Fruit fly (Drosophila melanogaster) whole organism, prepupa: ENCODE data around the gene ci.

Experiments used
- Blimp-1 ChIP-seq: fragments of 200-800 bp; sonication (Bioruptor generic); optimal IDR thresholded peaks from 3 replicates; lab custom pipeline; 2017; ENCODE audit warnings: missing biosample characterization, missing genetic modification characterization, mild to moderate bottlenecking, moderate library complexity, missing genetic modification reagents
- CG10631 ChIP-seq: fragments of 200-800 bp; sonication (Bioruptor generic); optimal IDR thresholded peaks from 2 replicates; lab custom pipeline; 2016; ENCODE audit warnings: missing biosample characterization, missing genetic modification characterization
- CG10669 ChIP-seq: fragments of 200-800 bp; sonication (Bioruptor generic); optimal IDR thresholded peaks from 3 replicates; lab custom pipeline; 2018; ENCODE audit warnings: missing biosample characterization, mild to moderate bottlenecking, missing genetic modification characterization, moderate library complexity
- CG11762 ChIP-seq: fragments of 200-800 bp; sonication (Bioruptor generic); optimal IDR thresholded peaks from 3 replicates; lab custom pipeline; 2016; ENCODE audit warnings: missing biosample characterization, missing genetic modification characterization; ENCODE audit not compliant: insufficient read depth
- CG11902 ChIP-seq: fragments of 200-800 bp; sonication (Bioruptor generic); optimal IDR thresholded peaks from 3 replicates; lab custom pipeline; 2016; ENCODE audit warnings: missing biosample characterization, missing genetic modification characterization
- CG1621 ChIP-seq: fragments of 200-800 bp; sonication (Bioruptor generic); optimal IDR thresholded peaks from 3 replicates; lab custom pipeline; 2018; ENCODE audit warnings: missing biosample characterization, mild to moderate bottlenecking, missing genetic modification characterization
- CG16779 ChIP-seq: fragments of 200-800 bp; sonication (Bioruptor generic); optimal IDR thresholded peaks from 3 replicates; lab custom pipeline; 2017; ENCODE audit warnings: missing biosample characterization, mild to moderate bottlenecking, missing genetic modification characterization
- CG31627 ChIP-seq: fragments of 200-800 bp; sonication (Bioruptor generic); optimal IDR thresholded peaks from 3 replicates; lab custom pipeline; 2016; ENCODE audit warnings: missing biosample characterization, missing genetic modification characterization
- CG32006 ChIP-seq: fragments of 200-800 bp; sonication (Bioruptor generic); optimal IDR thresholded peaks from 3 replicates; lab custom pipeline; 2017; ENCODE audit warnings: missing biosample characterization, mild to moderate bottlenecking, missing genetic modification characterization
- CG34406 ChIP-seq: fragments of 200-800 bp; sonication (Bioruptor generic); optimal IDR thresholded peaks from 3 replicates; lab custom pipeline; 2016; ENCODE audit warnings: missing biosample characterization, missing genetic modification characterization
- CG4318 ChIP-seq: fragments of 200-800 bp; sonication (Bioruptor generic); optimal IDR thresholded peaks from 3 replicates; lab custom pipeline; 2017; ENCODE audit warnings: missing biosample characterization, mild to moderate bottlenecking, missing genetic modification characterization
- CG6163 ChIP-seq: fragments of 200-800 bp; sonication (Bioruptor generic); IDR thresholded peaks from 3 replicates; pipeline ENCODE4 v1.3.6; 2022; ENCODE audit warnings: missing biosample characterization, missing genetic modification characterization
- CG6276 ChIP-seq: fragments of 200-800 bp; sonication (Bioruptor generic); optimal IDR thresholded peaks from 2 replicates; lab custom pipeline; 2017; ENCODE audit warnings: missing biosample characterization, mild to moderate bottlenecking, missing genetic modification characterization
- CG7368 ChIP-seq: fragments of 200-800 bp; sonication (Bioruptor generic); optimal IDR thresholded peaks from 3 replicates; lab custom pipeline; 2016; ENCODE audit warnings: missing biosample characterization, missing genetic modification characterization
- CG8119 ChIP-seq: fragments of 200-800 bp; sonication (Bioruptor generic); IDR thresholded peaks from 3 replicates; pipeline ENCODE4 v1.3.6; 2022; ENCODE audit warnings: missing biosample characterization, missing genetic modification characterization
- CG9139 ChIP-seq: fragments of 200-800 bp; sonication (Bioruptor generic); optimal IDR thresholded peaks from 3 replicates; lab custom pipeline; 2017; ENCODE audit warnings: missing biosample characterization, mild to moderate bottlenecking, missing genetic modification characterization
- Eip78C ChIP-seq: fragments of 200-800 bp; sonication (Bioruptor generic); peaks from one replicate; lab custom pipeline; 2016; ENCODE audit warnings: missing biosample characterization, missing genetic modification characterization
- Hr4 ChIP-seq: fragments of 200-800 bp; sonication (Bioruptor generic); optimal IDR thresholded peaks from 3 replicates; lab custom pipeline; 2016; ENCODE audit warnings: missing biosample characterization, missing genetic modification characterization
- Met ChIP-seq: fragments of 200-800 bp; sonication (Bioruptor generic); optimal IDR thresholded peaks from 3 replicates; lab custom pipeline; 2016; ENCODE audit warnings: missing biosample characterization, missing genetic modification characterization
- Smox ChIP-seq: fragments of 200-800 bp; sonication (Bioruptor generic); optimal IDR thresholded peaks from 3 replicates; lab custom pipeline; 2016; ENCODE audit warnings: missing biosample characterization, missing genetic modification characterization
- Sox102F ChIP-seq: fragments of 200-800 bp; sonication (Bioruptor generic); optimal IDR thresholded peaks from 2 replicates; lab custom pipeline; 2016; ENCODE audit warnings: missing biosample characterization, mild to moderate bottlenecking, missing genetic modification characterization
- Sox14 ChIP-seq: fragments of 200-800 bp; sonication (Bioruptor generic); optimal IDR thresholded peaks from 3 replicates; lab custom pipeline; 2016; ENCODE audit warnings: missing biosample characterization, missing genetic modification characterization
- Sox15 ChIP-seq: fragments of 200-800 bp; sonication (Bioruptor generic); optimal IDR thresholded peaks from 3 replicates; lab custom pipeline; 2016; ENCODE audit warnings: missing biosample characterization, missing genetic modification characterization
- acj6 ChIP-seq: fragments of 200-800 bp; sonication (Bioruptor generic); optimal IDR thresholded peaks from 3 replicates; lab custom pipeline; 2016; ENCODE audit warnings: missing biosample characterization, missing genetic modification characterization
- dac ChIP-seq: fragments of 200-800 bp; sonication (Bioruptor generic); optimal IDR thresholded peaks from 2 replicates; lab custom pipeline; 2017; ENCODE audit warnings: missing biosample characterization, mild to moderate bottlenecking, missing genetic modification characterization
- dsx ChIP-seq: fragments of 200-800 bp; optimal IDR thresholded peaks from 3 replicates; lab custom pipeline; 2019; ENCODE audit warnings: missing biosample characterization, mild to moderate bottlenecking, missing genetic modification characterization, moderate library complexity; ENCODE audit not compliant: poor library complexity, severe bottlenecking
- eg ChIP-seq: fragments of 200-800 bp; sonication (Bioruptor generic); IDR thresholded peaks from 3 replicates; pipeline ENCODE4 v1.3.6; 2022; ENCODE audit warnings: missing biosample characterization, missing genetic modification characterization
- esn ChIP-seq: fragments of 200-800 bp; sonication (Bioruptor generic); optimal IDR thresholded peaks from 2 replicates; lab custom pipeline; 2016; ENCODE audit warnings: missing biosample characterization, mild to moderate bottlenecking, missing genetic modification characterization, moderate library complexity
- fkh ChIP-seq: fragments of 200-800 bp; sonication (Bioruptor generic); optimal IDR thresholded peaks from 3 replicates; lab custom pipeline; 2017; ENCODE audit warnings: missing biosample characterization, mild to moderate bottlenecking, missing genetic modification characterization, moderate library complexity
- lz ChIP-seq: fragments of 200-800 bp; sonication (Bioruptor generic); optimal IDR thresholded peaks from 3 replicates; lab custom pipeline; 2016; ENCODE audit warnings: missing biosample characterization, missing genetic modification characterization
- net ChIP-seq: fragments of 200-800 bp; sonication (Bioruptor generic); optimal IDR thresholded peaks from 3 replicates; lab custom pipeline; 2016; ENCODE audit warnings: missing biosample characterization, missing genetic modification characterization
- pdm3 ChIP-seq: fragments of 200-800 bp; sonication (Bioruptor generic); optimal IDR thresholded peaks from 3 replicates; lab custom pipeline; 2016; ENCODE audit warnings: missing biosample characterization, missing genetic modification characterization
- salr ChIP-seq, 2 experiments: fragments of 200-800 bp; sonication (Bioruptor generic); optimal IDR thresholded peaks; 3 replicates each; lab custom pipeline; 2016 to 2018; ENCODE audit warnings: missing biosample characterization in 2 of 2, missing genetic modification characterization in 2 of 2, mild to moderate bottlenecking in 1 of 2
- topi ChIP-seq: fragments of 200-800 bp; sonication (Bioruptor generic); optimal IDR thresholded peaks from 3 replicates; lab custom pipeline; 2016; ENCODE audit warnings: missing biosample characterization, missing genetic modification characterization

The ci gene

dm6 chr4:89709-90108 lies 32.9 kb upstream of the ci start:
- no peak for TF ChIP-seq Hr4 (GFP tag; lab: Kevin White, UChicago)

DNA sequence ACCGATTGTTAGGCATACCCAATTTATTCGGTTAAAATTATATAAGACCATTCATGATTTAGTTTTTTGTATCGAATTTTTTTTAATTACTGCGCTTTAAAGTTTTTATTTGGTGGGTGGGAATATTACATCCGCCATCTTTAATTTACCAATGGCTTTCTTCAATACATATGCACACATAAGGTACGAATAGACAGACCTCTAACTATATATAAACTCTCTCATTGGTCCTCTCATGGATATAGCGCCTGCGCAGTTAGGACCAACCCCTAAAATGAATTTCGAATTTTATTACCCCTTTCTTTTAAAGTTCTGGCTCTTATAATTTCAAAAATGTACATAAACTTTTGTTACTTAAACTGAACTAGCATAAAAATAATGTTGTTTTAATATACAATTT lies 30.4 kb upstream of the ci start:
- TF ChIP-seq fkh (GFP tag; lab: Kevin White, UChicago) (no peak), dac (GFP tag; lab: Kevin White, UChicago) (no peak), Blimp-1 (GFP tag; lab: Kevin White, UChicago) (no peak), Eip78C (peak; percentile 25), acj6 (no peak)

DNA sequence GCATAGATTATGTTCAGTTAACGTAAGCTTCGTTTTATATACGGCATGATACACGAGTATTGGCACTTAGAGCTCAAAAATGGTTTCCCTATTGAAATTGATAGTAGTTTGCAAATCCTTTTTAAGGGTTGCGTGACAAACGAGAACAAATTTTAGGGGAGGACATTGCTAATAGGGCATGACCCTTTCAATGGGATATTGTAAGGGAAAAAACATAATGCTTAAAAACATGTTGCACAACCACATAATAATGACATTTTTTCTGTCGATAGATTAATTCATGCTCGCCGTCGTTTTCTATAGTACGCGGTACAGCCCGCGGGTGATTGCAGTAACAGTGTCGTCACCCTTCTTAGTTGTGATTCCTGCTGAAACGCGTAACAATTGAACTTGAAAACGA lies 28.0 kb upstream of the ci start:
- no peak for TF ChIP-seq salr (GFP tag; optimal IDR thresholded peaks at IDR 0.05; lab: Kevin White, UChicago)
- no peak for TF ChIP-seq Sox102F (GFP tag; lab: Kevin White, UChicago)
- no peak for TF ChIP-seq CG32006 (GFP tag; lab: Kevin White, UChicago)
- no peak for TF ChIP-seq CG4318 (GFP tag; lab: Kevin White, UChicago)

DNA sequence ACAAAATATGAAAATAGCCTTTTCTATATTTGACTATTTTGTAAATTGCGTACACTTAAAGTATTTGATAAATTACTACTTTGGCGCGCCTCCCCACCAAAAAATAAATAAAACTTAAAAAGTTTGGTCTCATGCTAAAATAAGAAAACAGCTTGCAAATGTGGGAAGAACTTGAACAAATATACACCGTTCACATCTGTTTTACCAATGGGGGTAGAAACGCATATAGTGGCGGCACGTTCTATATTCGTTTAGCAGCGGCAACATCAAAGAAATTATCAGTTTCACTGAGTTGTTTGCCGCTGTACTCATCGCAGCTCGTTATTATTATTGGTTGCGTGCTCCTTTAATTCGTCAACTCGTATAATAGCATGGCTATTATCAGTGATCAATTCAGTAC lies 19.3 kb upstream of the ci start:
- TF ChIP-seq Smox (GFP tag; lab: Kevin White, UChicago) (no peak), CG34406 (GFP tag; lab: Kevin White, UChicago) (no peak), CG7368 (GFP tag; lab: Kevin White, UChicago) (no peak), CG8119 (no peak), esn (no peak), CG6163 (GFP tag; lab: Robert Waterston, UW) (no peak), CG6276 (GFP tag; lab: Kevin White, UChicago) (no peak), CG11762 (GFP tag; lab: Kevin White, UChicago) (no peak), net (GFP tag; lab: Kevin White, UChicago) (no peak), lz (GFP tag; lab: Kevin White, UChicago) (no peak), Met (no peak), CG10669 (GFP tag; lab: Kevin White, UChicago) (no peak), Sox15 (no peak)

dm6 chr4:70127-70904 lies 13.5 kb upstream of the ci start:
- TF ChIP-seq topi (GFP tag; lab: Kevin White, UChicago): no peak
- TF ChIP-seq eg (GFP tag; lab: Robert Waterston, UW): no peak
- TF ChIP-seq pdm3 (GFP tag; lab: Kevin White, UChicago): no peak
- TF ChIP-seq Blimp-1 (GFP tag; lab: Kevin White, UChicago): no peak
- TF ChIP-seq CG11902 (GFP tag; lab: Kevin White, UChicago): no peak
- TF ChIP-seq CG16779 (tag; lab: Kevin White, UChicago): no peak
- peak; percentile 88 for TF ChIP-seq fkh (GFP tag; lab: Kevin White, UChicago)
- TF ChIP-seq CG31627 (GFP tag; lab: Kevin White, UChicago): no peak
- TF ChIP-seq CG1621 (tag; lab: Kevin White, UChicago): no peak
- TF ChIP-seq dsx (GFP tag; lab: Kevin White, UChicago): peak; percentile 10
- TF ChIP-seq Eip78C: no peak
- no peak for TF ChIP-seq CG10631 (GFP tag; lab: Kevin White, UChicago)
- no peak for TF ChIP-seq Sox15
- TF ChIP-seq Sox14: no peak
- TF ChIP-seq CG9139 (GFP tag; lab: Kevin White, UChicago): no peak
